Worm (Caenorhabditis elegans): ENCODE measurements around the gene vhl-1.

The vhl-1 gene

DNA sequence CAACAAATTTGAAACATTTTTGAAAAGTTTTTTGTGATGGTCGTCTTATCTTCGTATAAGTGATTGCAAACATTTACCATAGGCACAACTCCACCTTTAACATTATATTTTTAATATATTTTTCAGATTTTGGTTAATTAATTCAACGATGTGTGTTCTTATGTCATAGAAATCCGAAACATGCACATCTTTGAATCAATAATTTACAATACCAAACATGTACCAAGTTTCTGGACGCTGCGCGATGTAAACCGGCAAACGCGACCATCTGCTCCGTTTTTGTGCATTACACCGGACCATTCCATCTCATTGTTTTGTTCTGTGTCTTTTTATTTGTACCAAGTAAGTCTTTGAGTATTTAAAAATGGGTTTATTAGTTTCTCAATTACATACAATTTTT, 50.4 kb downstream of the vhl-1 start, which contains the start of gene pgp-4:
TSS of gene pgp-4 (plus strand) at position 301 of the 400 bp plus-strand sequence.
- TF ChIP-seq set-16 (GFP tag; IDR thresholded peaks at IDR 0.05), result no peak
- TF ChIP-seq nhr-42 (GFP tag; IDR thresholded peaks at IDR 0.05), result no peak
- TF ChIP-seq D1046.2 (GFP tag; IDR thresholded peaks at IDR 0.05), result no peak
- TF ChIP-seq Y5F2A.4 (GFP tag; optimal IDR thresholded peaks at IDR 0.05), result no peak

Data from whole organism, L4 larva.